Worm (Caenorhabditis elegans) whole organism, mixed stage, embryonic: ENCODE measurements around the gene lgc-50.

Experiments
- elt-1 ChIP-seq: sonication (generic microtip); optimal IDR thresholded peaks from 2 replicates; lab custom pipeline; 2017; ENCODE audit warnings: missing genetic modification characterization, mild to moderate bottlenecking, missing compliant biosample characterization, antibody characterized with exemption, moderate library complexity, borderline replicate concordance; ENCODE audit not compliant: insufficient read depth
- elt-3 ChIP-seq: fragments of 150-350 bp; optimal IDR thresholded peaks from 2 replicates; lab custom pipeline; 2014; ENCODE audit warnings: missing biosample characterization, missing genetic modification characterization
- flh-1 ChIP-seq: fragments of 200-800 bp; sonication (Bioruptor generic); optimal IDR thresholded peaks from 2 replicates; lab custom pipeline; 2018; ENCODE audit warnings: mild to moderate bottlenecking, missing genetic modification characterization, moderate library complexity, missing compliant biosample characterization
- nhr-237 ChIP-seq: fragments of 150-350 bp; optimal IDR thresholded peaks from 2 replicates; lab custom pipeline; 2014; ENCODE audit warnings: missing biosample characterization, missing genetic modification characterization
- nhr-76 ChIP-seq: sonication (generic microtip); optimal IDR thresholded peaks from 2 replicates; lab custom pipeline; 2017; ENCODE audit warnings: missing biosample characterization, missing genetic modification characterization
- snpc-4 ChIP-seq: fragments of 150-350 bp; optimal IDR thresholded peaks from 2 replicates; lab custom pipeline; 2014; ENCODE audit warnings: missing biosample characterization, missing genetic modification characterization
- unc-120 ChIP-seq: sonication (generic microtip); optimal IDR thresholded peaks from 2 replicates; lab custom pipeline; 2017; ENCODE audit warnings: missing genetic modification characterization, missing compliant biosample characterization; ENCODE audit not compliant: poor library complexity, severe bottlenecking
- unc-39 ChIP-seq: fragments of 150-350 bp; optimal IDR thresholded peaks from 2 replicates; lab custom pipeline; 2014; ENCODE audit warnings: missing biosample characterization, missing genetic modification characterization
- unc-62 ChIP-seq: fragments of 150-350 bp; optimal IDR thresholded peaks from 2 replicates; lab custom pipeline; 2014; ENCODE audit warnings: missing biosample characterization, missing genetic modification reagents, missing genetic modification characterization

- TF ChIP-seq flh-1 (GFP tag; lab: Kevin White, UChicago) (no peak), unc-39 (tag; lab: Kevin White, UChicago) (no peak), unc-120 (tag; lab: Kevin White, UChicago) (no peak), elt-3 (tag; lab: Kevin White, UChicago) (no peak), elt-1 (tag; lab: Kevin White, UChicago) (no peak), snpc-4 (no peak), nhr-237 (no peak), nhr-76 (tag; lab: Kevin White, UChicago) (no peak), unc-62 (GFP tag; lab: Kevin White, UChicago) (no peak)
Observed at ce11 chrIII:7387359-7387758, 7.9 kb downstream of the lgc-50 start.
